Fruit fly (Drosophila melanogaster) whole organism, prepupa: ENCODE measurements around the gene CG7148.

ENCODE experiments used
- CG4318 ChIP-seq: fragments of 200-800 bp; sonication (Bioruptor generic); optimal IDR thresholded peaks from 3 replicates; lab custom pipeline; 2017; ENCODE audit warnings: missing biosample characterization, mild to moderate bottlenecking, missing genetic modification characterization
- CG6163 ChIP-seq: fragments of 200-800 bp; sonication (Bioruptor generic); IDR thresholded peaks from 3 replicates; pipeline ENCODE4 v1.3.6; 2022; ENCODE audit warnings: missing biosample characterization, missing genetic modification characterization
- CG6808 ChIP-seq: fragments of 200-800 bp; sonication (Bioruptor generic); optimal IDR thresholded peaks from 3 replicates; lab custom pipeline; 2017; ENCODE audit warnings: missing biosample characterization, missing genetic modification characterization, mild to moderate bottlenecking, moderate library complexity, missing genetic modification reagents
- Eip78C ChIP-seq: fragments of 200-800 bp; sonication (Bioruptor generic); peaks from one replicate; lab custom pipeline; 2016; ENCODE audit warnings: missing biosample characterization, missing genetic modification characterization
- Gug ChIP-seq: fragments of 200-800 bp; sonication (Bioruptor generic); IDR thresholded peaks from 2 replicates; pipeline ENCODE4 v1.3.6; 2022; ENCODE audit warnings: missing biosample characterization, missing genetic modification characterization
- Hr39 ChIP-seq: fragments of 200-800 bp; sonication (Bioruptor generic); optimal IDR thresholded peaks from 2 replicates; lab custom pipeline; 2016; ENCODE audit warnings: missing biosample characterization, missing genetic modification characterization
- Sox102F ChIP-seq: fragments of 200-800 bp; sonication (Bioruptor generic); optimal IDR thresholded peaks from 2 replicates; lab custom pipeline; 2016; ENCODE audit warnings: missing biosample characterization, mild to moderate bottlenecking, missing genetic modification characterization
- Sox14 ChIP-seq: fragments of 200-800 bp; sonication (Bioruptor generic); optimal IDR thresholded peaks from 3 replicates; lab custom pipeline; 2016; ENCODE audit warnings: missing biosample characterization, missing genetic modification characterization
- achi ChIP-seq: fragments of 200-800 bp; sonication (Bioruptor generic); optimal IDR thresholded peaks from 3 replicates; lab custom pipeline; 2016; ENCODE audit warnings: missing biosample characterization, missing genetic modification characterization
- cyc ChIP-seq: fragments of 200-800 bp; sonication (Bioruptor generic); optimal IDR thresholded peaks from 3 replicates; lab custom pipeline; 2016; ENCODE audit warnings: missing biosample characterization, missing genetic modification characterization
- fkh ChIP-seq: fragments of 200-800 bp; sonication (Bioruptor generic); optimal IDR thresholded peaks from 3 replicates; lab custom pipeline; 2017; ENCODE audit warnings: missing biosample characterization, mild to moderate bottlenecking, missing genetic modification characterization, moderate library complexity
- salr ChIP-seq, 2 experiments: fragments of 200-800 bp; sonication (Bioruptor generic); optimal IDR thresholded peaks; 3 replicates each; lab custom pipeline; 2016 to 2018; ENCODE audit warnings: missing biosample characterization in 2 of 2, missing genetic modification characterization in 2 of 2, mild to moderate bottlenecking in 1 of 2
- topi ChIP-seq: fragments of 200-800 bp; sonication (Bioruptor generic); optimal IDR thresholded peaks from 3 replicates; lab custom pipeline; 2016; ENCODE audit warnings: missing biosample characterization, missing genetic modification characterization

DNA sequence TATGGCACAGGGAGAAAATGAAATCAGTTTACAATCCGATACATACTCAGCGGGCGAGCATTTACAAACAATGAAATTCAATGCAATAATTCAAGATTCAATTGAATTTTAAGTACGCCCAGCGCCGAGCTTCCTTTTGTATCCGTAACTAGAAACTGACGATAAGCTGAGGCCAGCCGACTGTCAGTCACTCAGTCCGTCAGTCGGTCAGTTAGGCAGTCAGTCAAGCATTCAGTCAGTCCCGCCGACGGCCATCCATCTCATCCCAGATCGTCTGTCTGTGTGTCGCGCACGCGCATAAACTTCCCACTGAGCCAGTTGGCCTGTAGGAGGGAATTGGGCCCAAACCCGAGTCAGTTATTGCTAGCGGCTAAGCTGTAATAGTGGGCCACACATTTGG is 12.6 kb downstream of the CG7148 start:
- TF ChIP-seq Hr39 (GFP tag; lab: Kevin White, UChicago) (no peak), CG4318 (no peak), fkh (no peak), CG6163 (GFP tag; lab: Robert Waterston, UW) (no peak), cyc (GFP tag; lab: Kevin White, UChicago) (no peak), Gug (GFP tag; lab: Robert Waterston, UW) (no peak), CG6808 (no peak), salr (GFP tag; optimal IDR thresholded peaks at IDR 0.05; lab: Kevin White, UChicago) (no peak), achi (GFP tag; lab: Kevin White, UChicago) (no peak), Eip78C (GFP tag; lab: Kevin White, UChicago) (no peak), Sox102F (GFP tag; lab: Kevin White, UChicago) (no peak), Sox14 (no peak), topi (no peak)
